Worm (Caenorhabditis elegans) whole organism, L3 larva: ENCODE measurements around the gene F14F7.5.

Source experiments
- R02D3.7 ChIP-seq: fragments of 150-350 bp; optimal IDR thresholded peaks from 2 replicates; lab custom pipeline; 2014; ENCODE audit warnings: missing biosample characterization, missing genetic modification characterization
- ZK546.5 ChIP-seq: sonication (generic microtip); optimal IDR thresholded peaks from 2 replicates; lab custom pipeline; 2017; ENCODE audit warnings: missing biosample characterization, missing genetic modification characterization
- ama-1 ChIP-seq: fragments of 150-350 bp; optimal IDR thresholded peaks from 2 replicates; lab custom pipeline; 2018
- ceh-28 ChIP-seq: fragments of 150-350 bp; optimal IDR thresholded peaks from 2 replicates; lab custom pipeline; 2014; ENCODE audit warnings: missing biosample characterization, missing genetic modification reagents, missing genetic modification characterization
- egl-27 ChIP-seq: sonication (generic microtip); optimal IDR thresholded peaks from 4 replicates; lab custom pipeline; 2017; ENCODE audit warnings: missing biosample characterization, missing genetic modification reagents, missing genetic modification characterization
- elt-1 ChIP-seq: fragments of 150-350 bp; optimal IDR thresholded peaks from 2 replicates; lab custom pipeline; 2014; ENCODE audit warnings: missing biosample characterization, missing genetic modification characterization
- elt-2 ChIP-seq: sonication (generic microtip); optimal IDR thresholded peaks from 2 replicates; lab custom pipeline; 2016; ENCODE audit warnings: missing genetic modification reagents, mild to moderate bottlenecking, missing genetic modification characterization, missing compliant biosample characterization
- elt-3 ChIP-seq, 3 experiments: fragments of 150-350 bp in 1 of 3; sonication (generic microtip) in 2 of 3; optimal IDR thresholded peaks; 2 replicates in 2 of 3; 4 replicates in 1 of 3; lab custom pipeline; 2014 to 2017; ENCODE audit warnings: missing biosample characterization in 3 of 3, missing genetic modification characterization in 3 of 3
- fkh-2 ChIP-seq: fragments of 150-350 bp; optimal IDR thresholded peaks from 2 replicates; lab custom pipeline; 2014; ENCODE audit warnings: missing biosample characterization, missing genetic modification reagents, missing genetic modification characterization
- fos-1 ChIP-seq: fragments of 150-350 bp; optimal IDR thresholded peaks from 2 replicates; lab custom pipeline; 2014; ENCODE audit warnings: missing biosample characterization, missing genetic modification characterization
- hmg-11 ChIP-seq: sonication (generic microtip); optimal IDR thresholded peaks from 2 replicates; lab custom pipeline; 2016; ENCODE audit warnings: missing genetic modification characterization, missing compliant biosample characterization
- jun-1 ChIP-seq: fragments of 150-350 bp; optimal IDR thresholded peaks from 2 replicates; lab custom pipeline; 2014; ENCODE audit warnings: missing biosample characterization, missing genetic modification reagents, missing genetic modification characterization
- lin-15B ChIP-seq: fragments of 150-350 bp; optimal IDR thresholded peaks from 2 replicates; lab custom pipeline; 2014; ENCODE audit warnings: missing biosample characterization, missing genetic modification characterization
- lin-39 ChIP-seq: fragments of 150-350 bp; optimal IDR thresholded peaks from 2 replicates; lab custom pipeline; 2018; ENCODE audit warnings: missing biosample characterization, missing genetic modification reagents, missing genetic modification characterization
- lsy-12 ChIP-seq: sonication (generic microtip); optimal IDR thresholded peaks from 2 replicates; lab custom pipeline; 2016; ENCODE audit warnings: mild to moderate bottlenecking, missing genetic modification characterization, missing compliant biosample characterization
- mdl-1 ChIP-seq: fragments of 150-350 bp; optimal IDR thresholded peaks from 2 replicates; lab custom pipeline; 2014; ENCODE audit warnings: missing biosample characterization, missing genetic modification characterization
- nfya-1 ChIP-seq: sonication (generic microtip); optimal IDR thresholded peaks from 2 replicates; lab custom pipeline; 2017; ENCODE audit warnings: missing genetic modification characterization, mild to moderate bottlenecking, missing compliant biosample characterization, antibody characterized with exemption, moderate library complexity; ENCODE audit not compliant: insufficient read depth
- nhr-11 ChIP-seq: fragments of 150-350 bp; optimal IDR thresholded peaks from 2 replicates; lab custom pipeline; 2014; ENCODE audit warnings: missing biosample characterization, missing genetic modification characterization
- nhr-12 ChIP-seq: fragments of 150-350 bp; optimal IDR thresholded peaks from 2 replicates; lab custom pipeline; 2014; ENCODE audit warnings: missing biosample characterization, missing genetic modification characterization
- nhr-23 ChIP-seq: fragments of 150-350 bp; optimal IDR thresholded peaks from 2 replicates; lab custom pipeline; 2014; ENCODE audit warnings: missing biosample characterization, missing genetic modification reagents, missing genetic modification characterization
- nhr-237 ChIP-seq: fragments of 150-350 bp; optimal IDR thresholded peaks from 2 replicates; lab custom pipeline; 2014; ENCODE audit warnings: missing biosample characterization, missing genetic modification characterization
- nhr-25 ChIP-seq: sonication (generic microtip); optimal IDR thresholded peaks from 2 replicates; lab custom pipeline; 2017; ENCODE audit warnings: missing biosample characterization, missing genetic modification characterization
- nhr-28 ChIP-seq: fragments of 150-350 bp; optimal IDR thresholded peaks from 2 replicates; lab custom pipeline; 2014; ENCODE audit warnings: missing biosample characterization, missing genetic modification characterization
- nhr-43 ChIP-seq: sonication (generic microtip); optimal IDR thresholded peaks from 2 replicates; lab custom pipeline; 2016; ENCODE audit warnings: mild to moderate bottlenecking, missing genetic modification characterization, missing compliant biosample characterization; ENCODE audit not compliant: poor library complexity, severe bottlenecking
- nhr-67 ChIP-seq: fragments of 150-350 bp; optimal IDR thresholded peaks from 2 replicates; lab custom pipeline; 2014; ENCODE audit warnings: missing biosample characterization, missing genetic modification characterization
- pqm-1 ChIP-seq: fragments of 150-350 bp; optimal IDR thresholded peaks from 2 replicates; lab custom pipeline; 2017; ENCODE audit warnings: missing biosample characterization, missing genetic modification characterization, inconsistent platforms
- sea-2 ChIP-seq: fragments of 150-350 bp; sonication (generic microtip); optimal IDR thresholded peaks from 4 replicates; lab custom pipeline; 2014; ENCODE audit warnings: missing biosample characterization, missing genetic modification reagents, missing genetic modification characterization
- skn-1 ChIP-seq: fragments of 150-350 bp; optimal IDR thresholded peaks from 2 replicates; lab custom pipeline; 2014; ENCODE audit warnings: missing biosample characterization, missing genetic modification characterization
- snpc-4 ChIP-seq: fragments of 150-350 bp; optimal IDR thresholded peaks from 2 replicates; lab custom pipeline; 2014; ENCODE audit warnings: missing biosample characterization, missing genetic modification characterization
- tbx-2 ChIP-seq: sonication (generic microtip); optimal IDR thresholded peaks from 2 replicates; lab custom pipeline; 2016; ENCODE audit warnings: mild to moderate bottlenecking, missing genetic modification characterization, missing compliant biosample characterization
- unc-62 ChIP-seq: fragments of 150-350 bp; sonication (generic microtip); optimal IDR thresholded peaks from 4 replicates; lab custom pipeline; 2014; ENCODE audit warnings: missing biosample characterization, missing genetic modification reagents, missing genetic modification characterization
- zag-1 ChIP-seq: fragments of 150-350 bp; optimal IDR thresholded peaks from 2 replicates; lab custom pipeline; 2014; ENCODE audit warnings: missing biosample characterization, missing genetic modification characterization

F14F7.5 gene

ce11 chrIII:13005161-13005560, 26.6 kb upstream of the F14F7.5 start, which contains the start of gene snf-7:
TSS of gene snf-7 (plus strand) at chrIII:13005461.
- TF ChIP-seq elt-3 (tag; optimal IDR thresholded peaks at IDR 0.05; lab: Kevin White, UChicago) (no peak), lin-39 (no peak), lsy-12 (tag; lab: Kevin White, UChicago) (no peak), mdl-1 (no peak), unc-62 (no peak), sea-2 (GFP tag; lab: Kevin White, UChicago) (no peak), snpc-4 (no peak), nhr-43 (no peak), ama-1 (lab: Kevin White, UChicago) (no peak)

DNA sequence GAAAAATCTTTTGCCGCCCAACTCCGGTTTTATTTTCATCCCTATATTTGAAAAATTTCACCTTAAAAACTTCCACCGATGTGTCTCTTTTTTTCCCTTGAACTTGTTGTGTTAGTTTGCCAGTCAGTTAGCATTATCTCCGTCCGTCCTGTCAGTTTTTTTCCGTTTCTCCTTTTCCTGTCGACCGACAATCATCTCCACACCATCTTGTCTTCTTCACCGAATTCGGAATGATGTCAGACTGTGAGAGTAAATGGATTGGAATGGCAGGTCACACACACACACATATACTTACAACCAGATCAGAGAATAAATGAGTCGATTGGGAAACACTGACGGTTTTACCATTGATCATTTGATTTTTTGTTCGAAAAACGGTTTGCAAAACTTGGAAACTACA, 19.9 kb upstream of the F14F7.5 start:
- TF ChIP-seq unc-62 (peak; percentile 4), nhr-23 (peak; percentile 74), nhr-237 (tag; lab: Kevin White, UChicago) (no peak)

DNA sequence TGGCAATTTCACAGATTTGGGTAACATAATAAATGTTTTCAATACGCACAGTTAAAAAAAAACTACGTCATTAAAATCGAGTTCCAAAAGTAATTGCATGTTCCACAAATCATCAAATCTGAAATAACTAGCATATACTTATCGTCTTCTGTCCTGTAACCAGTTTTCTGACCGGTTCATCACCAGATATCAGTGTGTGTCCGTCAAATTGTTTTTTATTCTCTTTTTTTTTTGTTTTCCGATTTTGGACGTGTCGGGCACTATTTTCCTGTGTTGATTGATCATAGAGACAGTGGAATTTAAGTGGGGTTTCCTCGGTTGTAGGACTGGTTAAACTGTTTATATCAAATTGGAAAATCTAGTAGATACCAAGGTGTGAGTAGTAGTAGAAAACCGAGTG, 17.9 kb upstream of the F14F7.5 start:
- TF ChIP-seq elt-1 (tag; lab: Kevin White, UChicago): no peak
- no peak for TF ChIP-seq mdl-1
- TF ChIP-seq lin-39: no peak
- TF ChIP-seq nhr-23: no peak
- TF ChIP-seq nhr-28 (tag; lab: Kevin White, UChicago): no peak
- TF ChIP-seq elt-2 (tag; lab: Kevin White, UChicago): no peak
- TF ChIP-seq nfya-1 (tag; lab: Kevin White, UChicago): no peak
- no peak for TF ChIP-seq ama-1 (lab: Kevin White, UChicago)
- TF ChIP-seq pqm-1 (tag; lab: Kevin White, UChicago): no peak
- TF ChIP-seq ZK546.5 (tag; lab: Kevin White, UChicago): no peak
- TF ChIP-seq R02D3.7 (tag; lab: Kevin White, UChicago): no peak
- no peak for TF ChIP-seq sea-2 (GFP tag; lab: Kevin White, UChicago)
- no peak for TF ChIP-seq nhr-43
- no peak for TF ChIP-seq nhr-67
- no peak for TF ChIP-seq fkh-2 (tag; lab: Kevin White, UChicago)

- TF ChIP-seq egl-27 (tag; lab: Kevin White, UChicago) (no peak), lsy-12 (tag; lab: Kevin White, UChicago) (peak; percentile 53), nhr-43 (peak; percentile 15), nhr-25 (peak; percentile 43), ceh-28 (tag; lab: Kevin White, UChicago) (no peak), skn-1 (tag; lab: Kevin White, UChicago) (peak; percentile 51), jun-1 (tag; lab: Kevin White, UChicago) (peak; percentile 45), zag-1 (no peak), elt-2 (tag; lab: Kevin White, UChicago) (peak; percentile 31), nfya-1 (tag; lab: Kevin White, UChicago) (peak; percentile 66), pqm-1 (tag; lab: Kevin White, UChicago) (peak; percentile 3), lin-39 (peak; percentile 56), R02D3.7 (tag; lab: Kevin White, UChicago) (no peak), lin-15B (tag; lab: Kevin White, UChicago) (peak; percentile 7), ama-1 (lab: Kevin White, UChicago) (no peak), tbx-2 (tag; lab: Kevin White, UChicago) (no peak), hmg-11 (tag; lab: Kevin White, UChicago) (peak; percentile 73), nhr-23 (peak; percentile 34), nhr-11 (tag; lab: Kevin White, UChicago) (no peak)
Observed at ce11 chrIII:13015754-13016317, 16.0 kb upstream of the F14F7.5 start.

ce11 chrIII:13018619-13019018, 13.2 kb upstream of the F14F7.5 start, which contains the start of gene col-98:
TSS of gene col-98 (plus strand) at chrIII:13019008.
- TF ChIP-seq nhr-25 (no peak), nhr-23 (peak; percentile 41)

DNA sequence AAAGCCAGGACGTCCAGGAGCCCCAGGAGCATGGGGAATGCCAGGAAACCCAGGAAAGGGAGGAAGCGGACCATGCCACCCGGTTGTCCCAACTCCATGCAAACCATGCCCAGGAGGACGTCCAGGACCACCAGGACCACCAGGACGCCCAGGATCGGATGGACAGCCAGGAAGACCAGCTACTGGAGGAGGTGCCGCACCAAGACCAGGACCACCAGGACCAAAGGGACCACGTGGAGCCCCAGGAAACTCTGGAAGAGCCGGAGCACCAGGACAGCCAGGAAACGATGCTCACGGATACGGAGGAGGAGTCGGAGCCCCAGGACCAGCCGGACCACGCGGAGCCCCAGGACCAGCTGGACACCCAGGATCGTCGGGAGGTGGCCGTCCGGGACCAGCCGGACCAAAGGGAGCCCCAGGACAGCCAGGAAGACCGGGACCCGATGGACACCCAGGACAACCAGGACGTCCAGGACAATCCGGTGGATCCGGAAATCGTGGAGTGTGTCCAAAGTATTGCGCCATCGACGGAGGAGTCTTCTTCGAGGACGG, 12.2 kb upstream of the F14F7.5 start:
- TF ChIP-seq nhr-12: no peak
- TF ChIP-seq mdl-1: no peak
- no peak for TF ChIP-seq fos-1 (tag; lab: Kevin White, UChicago)
